Worm (Caenorhabditis elegans): ENCODE results near the gene clik-2.

ce11 chrX:7710643-7711042 lies 21.6 kb upstream of the clik-2 start, which contains the start of gene K09F5.4:
- TF ChIP-seq ces-1 (GFP tag; optimal IDR thresholded peaks at IDR 0.05) (no peak), nhr-237 (tag; optimal IDR thresholded peaks at IDR 0.05) (no peak), mab-5 (tag; optimal IDR thresholded peaks at IDR 0.05) (no peak), pha-4 (tag; optimal IDR thresholded peaks at IDR 0.05) (no peak), ceh-83 (GFP tag; optimal IDR thresholded peaks at IDR 0.05) (no peak), nhr-12 (tag; optimal IDR thresholded peaks at IDR 0.05) (no peak), ceh-43 (GFP tag; optimal IDR thresholded peaks at IDR 0.05) (no peak), hlh-1 (tag; optimal IDR thresholded peaks at IDR 0.05) (no peak), lsy-2 (tag; optimal IDR thresholded peaks at IDR 0.05) (no peak), unc-62 (GFP tag; optimal IDR thresholded peaks at IDR 0.05) (no peak), elt-3 (tag; optimal IDR thresholded peaks at IDR 0.05) (no peak), nhr-28 (tag; optimal IDR thresholded peaks at IDR 0.05) (no peak)
